Worm (Caenorhabditis elegans) whole organism, young adult: ENCODE results near the gene grl-2.
"Not testable (repeated sequence)": the region's sequence is repeated elsewhere in the genome, so short reads cannot be mapped to it uniquely, and the experiment has no call there.

Experiments
- B0019.2 ChIP-seq: fragments of 200-800 bp; sonication (Bioruptor generic); conservative IDR thresholded peaks from 2 replicates; pipeline ENCODE4 v1.3.6; 2022; ENCODE audit warnings: missing genetic modification reagents, missing genetic modification characterization, missing compliant biosample characterization
- B0336.3 ChIP-seq: fragments of 200-800 bp; sonication (Bioruptor generic); IDR thresholded peaks from 2 replicates; pipeline ENCODE4 v1.3.6; 2022; ENCODE audit warnings: missing genetic modification characterization, missing compliant biosample characterization
- C06A6.2 ChIP-seq: fragments of 200-800 bp; sonication (Bioruptor generic); conservative IDR thresholded peaks from 2 replicates; pipeline ENCODE4 v1.3.6; 2022; ENCODE audit warnings: missing genetic modification characterization, missing compliant biosample characterization
- D2030.7 ChIP-seq: fragments of 200-800 bp; sonication (Bioruptor generic); IDR thresholded peaks from 2 replicates; pipeline ENCODE4 v1.3.6; 2022; ENCODE audit warnings: missing genetic modification reagents, missing genetic modification characterization, missing compliant biosample characterization
- F33H1.4 ChIP-seq: fragments of 200-800 bp; sonication (Bioruptor generic); IDR thresholded peaks from 2 replicates; pipeline ENCODE4 v1.3.6; 2022; ENCODE audit warnings: missing genetic modification reagents, missing genetic modification characterization, missing compliant biosample characterization
- F37B4.10 ChIP-seq: fragments of 200-800 bp; sonication (Bioruptor generic); IDR thresholded peaks from 2 replicates; pipeline ENCODE4 v1.3.6; 2022; ENCODE audit warnings: missing genetic modification characterization, missing compliant biosample characterization
- K11D2.4 ChIP-seq: fragments of 200-800 bp; sonication (Bioruptor generic); IDR thresholded peaks from 2 replicates; pipeline ENCODE4 v1.3.6; 2022; ENCODE audit warnings: missing genetic modification reagents, missing genetic modification characterization, missing compliant biosample characterization
- K12H6.12 ChIP-seq: fragments of 200-800 bp; sonication (Bioruptor generic); optimal IDR thresholded peaks from 2 replicates; lab custom pipeline; 2018; ENCODE audit warnings: mild to moderate bottlenecking, missing genetic modification characterization, missing compliant biosample characterization
- Y53G8AR.9 ChIP-seq: fragments of 200-800 bp; sonication (Bioruptor generic); conservative IDR thresholded peaks from 2 replicates; pipeline ENCODE4 v1.3.6; 2022; ENCODE audit warnings: missing genetic modification reagents, missing genetic modification characterization, missing compliant biosample characterization
- Y67H2A.10 ChIP-seq: fragments of 200-800 bp; sonication (Bioruptor generic); conservative IDR thresholded peaks from 2 replicates; pipeline ENCODE4 v1.3.6; 2022; ENCODE audit warnings: missing genetic modification reagents, missing genetic modification characterization, missing compliant biosample characterization
- Y95B8A.8 ChIP-seq: fragments of 200-800 bp; sonication (Bioruptor generic); IDR thresholded peaks from 2 replicates; pipeline ENCODE4 v1.3.6; 2022; ENCODE audit warnings: missing genetic modification reagents, missing genetic modification characterization, missing compliant biosample characterization
- attf-3 ChIP-seq: fragments of 200-800 bp; sonication (Bioruptor generic); conservative IDR thresholded peaks from 2 replicates; pipeline ENCODE4 v1.3.6; 2022; ENCODE audit warnings: missing genetic modification reagents, missing genetic modification characterization, missing compliant biosample characterization
- attf-5 ChIP-seq: fragments of 200-800 bp; sonication (Bioruptor generic); optimal IDR thresholded peaks from 2 replicates; lab custom pipeline; 2018; ENCODE audit warnings: mild to moderate bottlenecking, missing genetic modification characterization, missing compliant biosample characterization
- attf-6 ChIP-seq: fragments of 200-800 bp; sonication (Bioruptor generic); IDR thresholded peaks from 2 replicates; pipeline ENCODE4 v1.3.6; 2022; ENCODE audit warnings: missing genetic modification reagents, missing genetic modification characterization, missing compliant biosample characterization
- cebp-1 ChIP-seq, 2 experiments: fragments of 200-800 bp in 1 of 2; sonication (Bioruptor generic) in 1 of 2; sonication (generic microtip) in 1 of 2; IDR thresholded peaks in 1 of 2; optimal IDR thresholded peaks in 1 of 2; 2 replicates each; pipeline versions ENCODE4 v1.3.6 to Lab custom; 2017 to 2022; ENCODE audit warnings: missing compliant biosample characterization in 2 of 2, missing genetic modification characterization in 2 of 2, mild to moderate bottlenecking in 1 of 2, missing genetic modification reagents in 1 of 2, moderate library complexity in 1 of 2
- ceh-100 ChIP-seq: fragments of 200-800 bp; sonication (Bioruptor generic); IDR thresholded peaks from 2 replicates; pipeline ENCODE4 v1.3.6; 2022; ENCODE audit warnings: missing genetic modification reagents, missing genetic modification characterization, missing compliant biosample characterization
- ceh-27 ChIP-seq: fragments of 200-800 bp; sonication (Bioruptor generic); optimal IDR thresholded peaks from 2 replicates; lab custom pipeline; 2018; ENCODE audit warnings: mild to moderate bottlenecking, missing genetic modification characterization, moderate library complexity, missing compliant biosample characterization
- ceh-91 ChIP-seq: fragments of 200-800 bp; sonication (Bioruptor generic); IDR thresholded peaks from 2 replicates; pipeline ENCODE4 v1.3.6; 2022; ENCODE audit warnings: missing genetic modification reagents, missing genetic modification characterization, missing compliant biosample characterization
- dox-1 ChIP-seq: fragments of 200-800 bp; sonication (Bioruptor generic); IDR thresholded peaks from 2 replicates; pipeline ENCODE4 v1.3.6; 2022; ENCODE audit warnings: missing genetic modification reagents, missing genetic modification characterization, missing compliant biosample characterization
- dpl-1 ChIP-seq: fragments of 150-350 bp; optimal IDR thresholded peaks from 2 replicates; lab custom pipeline; 2014; ENCODE audit warnings: missing biosample characterization, missing genetic modification reagents, missing genetic modification characterization
- egl-18 ChIP-seq: fragments of 200-800 bp; sonication (Bioruptor generic); IDR thresholded peaks from 2 replicates; pipeline ENCODE4 v1.3.6; 2022; ENCODE audit warnings: missing genetic modification reagents, missing genetic modification characterization, missing compliant biosample characterization
- egl-44 ChIP-seq: fragments of 200-800 bp; sonication (Bioruptor generic); IDR thresholded peaks from 2 replicates; pipeline ENCODE4 v1.3.6; 2022; ENCODE audit warnings: missing genetic modification reagents, missing genetic modification characterization, missing compliant biosample characterization
- egrh-3 ChIP-seq: fragments of 200-800 bp; sonication (Bioruptor generic); IDR thresholded peaks from 2 replicates; pipeline ENCODE4 v1.3.6; 2022; ENCODE audit warnings: missing genetic modification reagents, missing genetic modification characterization, missing compliant biosample characterization
- ekl-4 ChIP-seq: fragments of 200-800 bp; sonication (Bioruptor generic); IDR thresholded peaks from 2 replicates; pipeline ENCODE4 v1.3.6; 2022; ENCODE audit warnings: missing genetic modification reagents, missing genetic modification characterization, missing compliant biosample characterization
- hmg-1.2 ChIP-seq: fragments of 200-800 bp; sonication (Bioruptor generic); IDR thresholded peaks from 2 replicates; pipeline ENCODE4 v1.3.6; 2022; ENCODE audit warnings: missing genetic modification reagents, missing genetic modification characterization, missing compliant biosample characterization
- let-607 ChIP-seq, 2 experiments: fragments of 200-800 bp in 1 of 2; sonication (Bioruptor generic) in 1 of 2; sonication (generic microtip) in 1 of 2; optimal IDR thresholded peaks; 2 replicates each; lab custom pipeline; 2016 to 2018; ENCODE audit warnings: mild to moderate bottlenecking in 2 of 2, missing compliant biosample characterization in 2 of 2, missing genetic modification characterization in 2 of 2, moderate library complexity in 2 of 2, missing genotype in 1 of 2
- lin-40 ChIP-seq: sonication (generic microtip); optimal IDR thresholded peaks from 2 replicates; lab custom pipeline; 2016; ENCODE audit warnings: missing genetic modification characterization, mild to moderate bottlenecking, missing compliant biosample characterization, missing genotype, missing genetic modification reagents
- lin-54 ChIP-seq: fragments of 200-800 bp; sonication (Bioruptor generic); optimal IDR thresholded peaks from 2 replicates; lab custom pipeline; 2018; ENCODE audit warnings: mild to moderate bottlenecking, missing genetic modification characterization, missing compliant biosample characterization
- lir-1 ChIP-seq: fragments of 200-800 bp; sonication (Bioruptor generic); conservative IDR thresholded peaks from 2 replicates; pipeline ENCODE4 v1.3.6; 2022; ENCODE audit warnings: missing genetic modification reagents, missing genetic modification characterization, missing compliant biosample characterization
- lsl-1 ChIP-seq: fragments of 200-800 bp; sonication (Bioruptor generic); optimal IDR thresholded peaks from 2 replicates; lab custom pipeline; 2018; ENCODE audit warnings: mild to moderate bottlenecking, missing genetic modification characterization, moderate library complexity, missing compliant biosample characterization
- madf-3 ChIP-seq: fragments of 200-800 bp; sonication (Bioruptor generic); IDR thresholded peaks from 2 replicates; pipeline ENCODE4 v1.3.6; 2022; ENCODE audit warnings: missing genetic modification reagents, missing genetic modification characterization, missing compliant biosample characterization
- madf-6 ChIP-seq: fragments of 200-800 bp; sonication (Bioruptor generic); IDR thresholded peaks from 2 replicates; pipeline ENCODE4 v1.3.6; 2022; ENCODE audit warnings: missing genetic modification reagents, missing genetic modification characterization, missing compliant biosample characterization
- madf-8 ChIP-seq: fragments of 200-800 bp; sonication (Bioruptor generic); conservative IDR thresholded peaks from 2 replicates; pipeline ENCODE4 v1.3.6; 2022; ENCODE audit warnings: missing genetic modification reagents, missing genetic modification characterization, missing compliant biosample characterization
- mcd-1 ChIP-seq: fragments of 200-800 bp; sonication (Bioruptor generic); IDR thresholded peaks from 2 replicates; pipeline ENCODE4 v1.3.6; 2022; ENCODE audit warnings: missing genetic modification reagents, missing genetic modification characterization, missing compliant biosample characterization
- nhr-80 ChIP-seq: sonication (generic microtip); optimal IDR thresholded peaks from 2 replicates; lab custom pipeline; 2016; ENCODE audit warnings: missing genetic modification characterization, missing compliant biosample characterization
- nhr-90 ChIP-seq: sonication (generic microtip); optimal IDR thresholded peaks from 2 replicates; lab custom pipeline; 2016; ENCODE audit warnings: missing genotype, mild to moderate bottlenecking, missing genetic modification characterization, missing compliant biosample characterization
- rcor-1 ChIP-seq: fragments of 200-800 bp; sonication (Bioruptor generic); IDR thresholded peaks from 2 replicates; pipeline ENCODE4 v1.3.6; 2022; ENCODE audit warnings: missing genetic modification reagents, missing genetic modification characterization, missing compliant biosample characterization
- snpc-4 ChIP-seq, 5 experiments: fragments of 150-350 bp in 1 of 5; sonication (generic microtip) in 4 of 5; optimal IDR thresholded peaks; 2 replicates each; lab custom pipeline; 2014 to 2018; ENCODE audit warnings: missing genetic modification characterization in 5 of 5, missing biosample characterization in 3 of 5, antibody characterized with exemption in 2 of 5, mild to moderate bottlenecking in 2 of 5, missing compliant biosample characterization in 2 of 5, missing genotype in 2 of 5, moderate library complexity in 2 of 5, missing genetic modification reagents in 1 of 5
- somi-1 ChIP-seq: fragments of 200-800 bp; sonication (Bioruptor generic); optimal IDR thresholded peaks from 2 replicates; lab custom pipeline; 2018; ENCODE audit warnings: mild to moderate bottlenecking, missing genetic modification characterization, missing compliant biosample characterization
- tbp1 ChIP-seq: fragments of 200-800 bp; sonication (Bioruptor generic); optimal IDR thresholded peaks from 2 replicates; lab custom pipeline; 2018; ENCODE audit warnings: mild to moderate bottlenecking, missing genetic modification characterization, missing compliant biosample characterization
- tlf-1 ChIP-seq: fragments of 200-800 bp; sonication (Bioruptor generic); optimal IDR thresholded peaks from 2 replicates; lab custom pipeline; 2018; ENCODE audit warnings: mild to moderate bottlenecking, missing genetic modification characterization, missing compliant biosample characterization
- ztf-18 ChIP-seq: sonication (generic microtip); optimal IDR thresholded peaks from 2 replicates; lab custom pipeline; 2016; ENCODE audit warnings: missing genotype, mild to moderate bottlenecking, missing genetic modification characterization, missing compliant biosample characterization
- ztf-26 ChIP-seq: sonication (generic microtip); optimal IDR thresholded peaks from 2 replicates; lab custom pipeline; 2017; ENCODE audit warnings: missing genetic modification characterization, missing compliant biosample characterization
- ztf-28 ChIP-seq: fragments of 200-800 bp; sonication (Bioruptor generic); IDR thresholded peaks from 2 replicates; pipeline ENCODE4 v1.3.6; 2022; ENCODE audit warnings: missing genetic modification reagents, missing genetic modification characterization, missing compliant biosample characterization
- ztf-3 ChIP-seq: fragments of 200-800 bp; sonication (Bioruptor generic); optimal IDR thresholded peaks from 2 replicates; lab custom pipeline; 2018; ENCODE audit warnings: mild to moderate bottlenecking, missing genetic modification characterization, missing compliant biosample characterization
- ztf-6 ChIP-seq: fragments of 200-800 bp; sonication (Bioruptor generic); IDR thresholded peaks from 2 replicates; pipeline ENCODE4 v1.3.6; 2022; ENCODE audit warnings: missing genetic modification reagents, missing genetic modification characterization, missing compliant biosample characterization

grl-2 gene

DNA sequence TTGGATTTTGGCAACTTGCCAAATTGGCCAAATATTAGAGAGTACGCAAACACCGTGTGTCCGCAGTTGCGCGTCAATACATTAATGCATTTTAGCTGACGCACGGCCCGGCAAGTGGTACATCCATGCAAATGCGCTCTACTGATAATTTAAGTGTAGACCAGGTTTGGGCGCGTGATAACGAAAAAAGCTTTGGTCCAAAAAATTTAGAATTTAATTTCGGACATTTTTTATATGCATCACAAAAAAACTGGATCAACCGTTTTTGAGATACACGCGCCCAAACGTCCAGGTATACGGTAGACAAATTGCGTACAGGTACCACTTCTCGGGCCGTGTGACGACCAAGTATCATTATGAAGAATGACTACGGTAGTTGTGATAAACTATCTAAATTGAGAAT is 23.1 kb downstream of the grl-2 start, which contains the start of gene R186.8:
TSS of gene R186.8 (minus strand) at position 58 of the 403 bp plus-strand sequence.
- TF ChIP-seq attf-6: peak; percentile 29; the same call in 1 of the 2 replicates
- peak; percentile 60 for TF ChIP-seq tbp1 (GFP tag; lab: Kevin White, UChicago)
- peak; percentile 68; the same call in 1 of the 2 replicates for TF ChIP-seq Y67H2A.10 (GFP tag; lab: Robert Waterston, UW)
- TF ChIP-seq hmg-1.2 (GFP tag; lab: Robert Waterston, UW): peak; percentile 92
- TF ChIP-seq ztf-3 (GFP tag; lab: Kevin White, UChicago): peak; percentile 23
- TF ChIP-seq lir-1 (GFP tag; lab: Robert Waterston, UW): 0 out of 2 replicates have a peak, but pooled peaks have one; percentile 32
- peak; percentile 91 for TF ChIP-seq K11D2.4 (GFP tag; lab: Robert Waterston, UW)
- peak; percentile 57 for TF ChIP-seq tlf-1 (GFP tag; lab: Kevin White, UChicago)
- peak; percentile 40 for TF ChIP-seq ceh-27
- peak; percentile 89 for TF ChIP-seq ceh-91 (GFP tag; lab: Robert Waterston, UW)
- TF ChIP-seq mcd-1: peak; percentile 98
- peak; percentile 88 for TF ChIP-seq attf-3 (GFP tag; lab: Robert Waterston, UW)
- 0 out of 2 replicates have a peak, but pooled peaks have one; percentile 18 for TF ChIP-seq ztf-28 (GFP tag; lab: Robert Waterston, UW)
- peak; percentile 66; the same call in 1 of the 2 replicates for TF ChIP-seq Y95B8A.8
- TF ChIP-seq somi-1 (GFP tag; lab: Kevin White, UChicago): peak; percentile 63
- TF ChIP-seq nhr-90 (tag; lab: Kevin White, UChicago): peak; percentile 16
- TF ChIP-seq lin-54 (GFP tag; lab: Kevin White, UChicago): peak; percentile 66
- TF ChIP-seq K12H6.12 (tag; lab: Kevin White, UChicago): peak; percentile 67
- TF ChIP-seq B0336.3 (GFP tag; lab: Robert Waterston, UW): peak; percentile 76; the same call in 1 of the 2 replicates
- TF ChIP-seq ztf-26 (tag; lab: Kevin White, UChicago): peak; percentile 71
- peak; percentile 72 for TF ChIP-seq ztf-18 (tag; lab: Kevin White, UChicago)
- TF ChIP-seq egl-18 (GFP tag; lab: Robert Waterston, UW): 0 out of 2 replicates have a peak, but pooled peaks have one; percentile 56
- peak; percentile 83 for TF ChIP-seq lin-40 (tag; lab: Kevin White, UChicago)
- peak; percentile 97 for TF ChIP-seq dox-1 (GFP tag; lab: Robert Waterston, UW)
- peak; percentile 63; the same call in 1 of the 2 replicates for TF ChIP-seq B0019.2
- TF ChIP-seq dpl-1: peak; percentile 19
- TF ChIP-seq ztf-6: 0 out of 2 replicates have a peak, but pooled peaks have one; percentile 7
- peak; percentile 79 for TF ChIP-seq D2030.7 (GFP tag; lab: Robert Waterston, UW)
- peak; percentile 81 for TF ChIP-seq rcor-1 (GFP tag; lab: Robert Waterston, UW)
- peak; percentile 57; the same call in 1 of the 2 replicates for TF ChIP-seq egrh-3 (GFP tag; lab: Robert Waterston, UW)
- TF ChIP-seq madf-6: peak; percentile 68
- peak; percentile 70 for TF ChIP-seq Y53G8AR.9 (GFP tag; lab: Robert Waterston, UW)
- not testable (repeated sequence) for TF ChIP-seq snpc-4 (GFP tag; optimal IDR thresholded peaks at IDR 0.05; lab: Kevin White, UChicago)
- TF ChIP-seq snpc-4 (tag; optimal IDR thresholded peaks at IDR 0.05; lab: Kevin White, UChicago): peak in 2 of 4 experiments; percentile 58 to 64
- 0 out of 2 replicates have a peak, but pooled peaks have one; percentile 70 for TF ChIP-seq F37B4.10 (GFP tag; lab: Robert Waterston, UW)
- peak; percentile 92 for TF ChIP-seq attf-5 (GFP tag; lab: Kevin White, UChicago)
- TF ChIP-seq C06A6.2 (GFP tag; lab: Robert Waterston, UW): peak; percentile 40; the same call in 1 of the 2 replicates
- peak; percentile 78; the same call in 1 of the 2 replicates for TF ChIP-seq madf-3 (GFP tag; lab: Robert Waterston, UW)
- TF ChIP-seq madf-8: peak; percentile 28; the same call in 1 of the 2 replicates
- TF ChIP-seq cebp-1 (GFP tag; IDR thresholded peaks at IDR 0.05; lab: Robert Waterston, UW): peak; percentile 57; the same call in 1 of the 2 replicates
- TF ChIP-seq cebp-1 (tag; optimal IDR thresholded peaks at IDR 0.05; lab: Kevin White, UChicago): peak; percentile 58
- TF ChIP-seq ekl-4 (GFP tag; lab: Robert Waterston, UW): peak; percentile 78
- TF ChIP-seq F33H1.4: peak; percentile 70
- TF ChIP-seq lsl-1 (GFP tag; lab: Kevin White, UChicago): peak; percentile 76
- peak; percentile 68 for TF ChIP-seq nhr-80 (tag; lab: Kevin White, UChicago)
- TF ChIP-seq egl-44: 0 out of 2 replicates have a peak, but pooled peaks have one; percentile 49
- peak; percentile 72 for TF ChIP-seq ceh-100 (GFP tag; lab: Robert Waterston, UW)
- peak; percentile 91 to 94 for TF ChIP-seq let-607 (tag; optimal IDR thresholded peaks at IDR 0.05; lab: Kevin White, UChicago)
